Fruit fly (Drosophila melanogaster) whole organism, embryonic: Measurements from ENCODE around the gene Hnf4.

Experiments used
- Antp ChIP-seq: fragments of 200-800 bp; sonication (Bioruptor generic); optimal IDR thresholded peaks from 3 replicates; lab custom pipeline; 2016; ENCODE audit warnings: missing biosample characterization, missing genetic modification characterization
- Atf-2 ChIP-seq: fragments of 200-800 bp; sonication (Bioruptor generic); optimal IDR thresholded peaks from 2 replicates; lab custom pipeline; 2016; ENCODE audit warnings: missing biosample characterization, missing genetic modification characterization
- BEAF-32 ChIP-seq: fragments of 200-800 bp; sonication (Bioruptor generic); optimal IDR thresholded peaks from 3 replicates; lab custom pipeline; 2017; ENCODE audit warnings: missing biosample characterization, missing genetic modification characterization, mild to moderate bottlenecking, moderate library complexity, missing genetic modification reagents
- BtbVII ChIP-seq: fragments of 200-800 bp; sonication (Bioruptor generic); optimal IDR thresholded peaks from 3 replicates; lab custom pipeline; 2017; ENCODE audit warnings: missing biosample characterization, mild to moderate bottlenecking, missing genetic modification characterization
- CG1024 ChIP-seq: fragments of 200-800 bp; sonication (Bioruptor generic); IDR thresholded peaks from 2 replicates; pipeline ENCODE4 v1.3.6; 2022; ENCODE audit warnings: missing biosample characterization, missing genetic modification characterization
- CG11723 ChIP-seq: fragments of 200-800 bp; sonication (Bioruptor generic); optimal IDR thresholded peaks from 2 replicates; lab custom pipeline; 2017; ENCODE audit warnings: missing biosample characterization, mild to moderate bottlenecking, missing genetic modification characterization
- CG17385 ChIP-seq: fragments of 200-800 bp; sonication (Bioruptor generic); optimal IDR thresholded peaks from 3 replicates; lab custom pipeline; 2018; ENCODE audit warnings: missing biosample characterization, mild to moderate bottlenecking, missing genetic modification characterization
- CG17829 ChIP-seq: fragments of 200-800 bp; optimal IDR thresholded peaks from 2 replicates; lab custom pipeline; 2019; ENCODE audit warnings: missing biosample characterization, mild to moderate bottlenecking, missing genetic modification characterization, moderate library complexity
- CG18011 ChIP-seq: fragments of 200-800 bp; sonication (Bioruptor generic); optimal IDR thresholded peaks from 2 replicates; lab custom pipeline; 2017; ENCODE audit warnings: missing biosample characterization, missing genetic modification characterization, mild to moderate bottlenecking, moderate library complexity, missing genotype
- CG2120 ChIP-seq: fragments of 200-800 bp; sonication (Bioruptor generic); optimal IDR thresholded peaks from 3 replicates; lab custom pipeline; 2016; ENCODE audit warnings: missing biosample characterization, missing genetic modification characterization
- CG31365 ChIP-seq: fragments of 200-800 bp; sonication (Bioruptor generic); optimal IDR thresholded peaks from 2 replicates; lab custom pipeline; 2018; ENCODE audit warnings: missing biosample characterization, mild to moderate bottlenecking, missing genetic modification characterization
- CG31441 ChIP-seq: fragments of 200-800 bp; sonication (Bioruptor generic); IDR thresholded peaks from 2 replicates; pipeline ENCODE4 v1.3.6; 2022; ENCODE audit warnings: missing biosample characterization, missing genetic modification characterization
- CG33557 ChIP-seq: fragments of 200-800 bp; sonication (Bioruptor generic); optimal IDR thresholded peaks from 2 replicates; lab custom pipeline; 2019; ENCODE audit warnings: missing biosample characterization, mild to moderate bottlenecking, missing genetic modification characterization, moderate library complexity
- CG34422 ChIP-seq: fragments of 200-800 bp; sonication (Bioruptor generic); IDR thresholded peaks from 3 replicates; pipeline ENCODE4 v1.3.6; 2022; ENCODE audit warnings: missing biosample characterization, missing genetic modification characterization
- CG6254 ChIP-seq: fragments of 200-800 bp; sonication (Bioruptor generic); optimal IDR thresholded peaks from 3 replicates; lab custom pipeline; 2017; ENCODE audit warnings: mild to moderate bottlenecking, missing biosample characterization, missing genetic modification reagents, missing genetic modification characterization
- CG6765 ChIP-seq: fragments of 200-800 bp; sonication (Bioruptor generic); optimal IDR thresholded peaks from 3 replicates; lab custom pipeline; 2017; ENCODE audit warnings: missing biosample characterization, mild to moderate bottlenecking, missing genetic modification characterization
- CG6813 ChIP-seq: fragments of 200-800 bp; sonication (Bioruptor generic); optimal IDR thresholded peaks from 2 replicates; lab custom pipeline; 2017; ENCODE audit warnings: missing biosample characterization, missing genetic modification characterization, mild to moderate bottlenecking, moderate library complexity, missing genetic modification reagents
- CG9437 ChIP-seq: fragments of 200-800 bp; sonication (Bioruptor generic); optimal IDR thresholded peaks from 2 replicates; lab custom pipeline; 2018; ENCODE audit warnings: missing biosample characterization, mild to moderate bottlenecking, missing genetic modification characterization
- CG9797 ChIP-seq: fragments of 200-800 bp; sonication (Bioruptor generic); optimal IDR thresholded peaks from 3 replicates; lab custom pipeline; 2018; ENCODE audit warnings: missing biosample characterization, mild to moderate bottlenecking, missing genetic modification characterization
- CHES-1-like ChIP-seq: fragments of 200-800 bp; sonication (Bioruptor generic); optimal IDR thresholded peaks from 2 replicates; lab custom pipeline; 2016; ENCODE audit warnings: missing biosample characterization, missing genetic modification characterization
- Dip3 ChIP-seq: fragments of 200-800 bp; sonication (Bioruptor generic); optimal IDR thresholded peaks from 3 replicates; lab custom pipeline; 2016; ENCODE audit warnings: missing biosample characterization, missing genetic modification characterization
- Drgx ChIP-seq: fragments of 200-800 bp; sonication (Bioruptor generic); IDR thresholded peaks from 2 replicates; pipeline ENCODE4 v1.3.6; 2022; ENCODE audit warnings: missing biosample characterization, missing genetic modification characterization
- Gsc ChIP-seq: fragments of 200-800 bp; sonication (Bioruptor generic); IDR thresholded peaks from 2 replicates; pipeline ENCODE4 v1.3.6; 2022; ENCODE audit warnings: missing biosample characterization, missing genetic modification characterization
- Hr51 ChIP-seq, 2 experiments: fragments of 200-800 bp; sonication (Bioruptor generic); optimal IDR thresholded peaks; 2 replicates in 1 of 2; 3 replicates in 1 of 2; lab custom pipeline; 2016 to 2018; ENCODE audit warnings: missing biosample characterization in 2 of 2, missing genetic modification characterization in 2 of 2, mild to moderate bottlenecking in 1 of 2, moderate library complexity in 1 of 2
- Meics ChIP-seq: fragments of 200-800 bp; sonication (Bioruptor generic); optimal IDR thresholded peaks from 2 replicates; lab custom pipeline; 2017; ENCODE audit warnings: missing biosample characterization, mild to moderate bottlenecking, missing genetic modification characterization
- NFAT ChIP-seq: fragments of 200-800 bp; sonication (Bioruptor generic); IDR thresholded peaks from 2 replicates; pipeline ENCODE4 v1.3.6; 2022; ENCODE audit warnings: missing biosample characterization, missing genetic modification characterization
- PHDP ChIP-seq: fragments of 200-800 bp; sonication (Bioruptor generic); optimal IDR thresholded peaks from 3 replicates; lab custom pipeline; 2018; ENCODE audit warnings: missing biosample characterization, mild to moderate bottlenecking, missing genetic modification characterization, moderate library complexity
- Side ChIP-seq: fragments of 200-800 bp; sonication (Bioruptor generic); optimal IDR thresholded peaks from 2 replicates; lab custom pipeline; 2016; ENCODE audit warnings: missing biosample characterization, missing genetic modification characterization
- Sox102F ChIP-seq: fragments of 200-800 bp; sonication (Bioruptor generic); optimal IDR thresholded peaks from 2 replicates; lab custom pipeline; 2018; ENCODE audit warnings: missing biosample characterization, mild to moderate bottlenecking, missing genetic modification characterization, moderate library complexity
- Tbp ChIP-seq: fragments of >200 bp; optimal IDR thresholded peaks from 2 replicates; lab custom pipeline; 2018; ENCODE audit warnings: missing biosample characterization, missing genetic modification characterization
- chn ChIP-seq: fragments of 200-800 bp; sonication (Bioruptor generic); optimal IDR thresholded peaks from 2 replicates; lab custom pipeline; 2016; ENCODE audit warnings: missing biosample characterization, missing genetic modification characterization
- ci ChIP-seq: fragments of 200-800 bp; sonication (Bioruptor generic); IDR thresholded peaks from 3 replicates; pipeline ENCODE4 v1.3.6; 2022; ENCODE audit warnings: missing biosample characterization, missing genetic modification characterization
- corto ChIP-seq: fragments of 200-800 bp; sonication (Bioruptor generic); optimal IDR thresholded peaks from 2 replicates; lab custom pipeline; 2016; ENCODE audit warnings: missing biosample characterization, mild to moderate bottlenecking, missing genetic modification characterization, moderate library complexity
- danr ChIP-seq: fragments of 200-800 bp; sonication (Bioruptor generic); IDR thresholded peaks from 2 replicates; pipeline ENCODE4 v1.3.6; 2022; ENCODE audit warnings: missing biosample characterization, missing genetic modification characterization
- dati ChIP-seq: fragments of 200-800 bp; sonication (Bioruptor generic); IDR thresholded peaks from 2 replicates; pipeline ENCODE4 v1.3.6; 2022; ENCODE audit warnings: missing biosample characterization, missing genetic modification characterization
- gcm2 ChIP-seq: fragments of 200-800 bp; sonication (Bioruptor generic); optimal IDR thresholded peaks from 2 replicates; lab custom pipeline; 2016; ENCODE audit warnings: missing biosample characterization, missing genetic modification characterization
- grn ChIP-seq: fragments of 200-800 bp; sonication (Bioruptor generic); optimal IDR thresholded peaks from 3 replicates; lab custom pipeline; 2017; ENCODE audit warnings: missing biosample characterization, missing genetic modification characterization
- gsb-n ChIP-seq: fragments of 200-800 bp; sonication (Bioruptor generic); optimal IDR thresholded peaks from 3 replicates; lab custom pipeline; 2018; ENCODE audit warnings: missing biosample characterization, mild to moderate bottlenecking, missing genetic modification characterization
- ham ChIP-seq: fragments of 200-800 bp; sonication (Bioruptor generic); IDR thresholded peaks from 2 replicates; pipeline ENCODE4 v1.3.6; 2022; ENCODE audit warnings: missing biosample characterization, missing genetic modification characterization
- jigr1 ChIP-seq: fragments of 200-800 bp; sonication (Bioruptor generic); IDR thresholded peaks from 3 replicates; pipeline ENCODE4 v1.3.6; 2022; ENCODE audit warnings: missing biosample characterization, missing genetic modification characterization
- jumu ChIP-seq: fragments of 200-800 bp; sonication (Bioruptor generic); optimal IDR thresholded peaks from 3 replicates; lab custom pipeline; 2016; ENCODE audit warnings: missing biosample characterization, missing genetic modification characterization
- kah ChIP-seq: fragments of 200-800 bp; sonication (Bioruptor generic); optimal IDR thresholded peaks from 2 replicates; lab custom pipeline; 2018; ENCODE audit warnings: missing biosample characterization, mild to moderate bottlenecking, missing genetic modification characterization
- lov ChIP-seq, 2 experiments: fragments of 200-800 bp in 1 of 2; fragments of >200 bp in 1 of 2; sonication (Bioruptor generic) in 1 of 2; IDR thresholded peaks in 1 of 2; optimal IDR thresholded peaks in 1 of 2; 2 replicates in 1 of 2; 3 replicates in 1 of 2; pipeline versions ENCODE4 v1.3.6 to Lab custom; 2017 to 2022; ENCODE audit warnings: missing biosample characterization in 1 of 2, missing genetic modification characterization in 1 of 2
- pb ChIP-seq: fragments of 200-800 bp; sonication (Bioruptor generic); optimal IDR thresholded peaks from 3 replicates; lab custom pipeline; 2016; ENCODE audit warnings: missing biosample characterization, missing genetic modification characterization
- pros ChIP-seq: fragments of 200-800 bp; sonication (Bioruptor generic); optimal IDR thresholded peaks from 3 replicates; lab custom pipeline; 2019; ENCODE audit warnings: missing biosample characterization, mild to moderate bottlenecking, missing genetic modification characterization, moderate library complexity
- pum ChIP-seq: fragments of 200-800 bp; sonication (Bioruptor generic); optimal IDR thresholded peaks from 2 replicates; lab custom pipeline; 2016; ENCODE audit warnings: missing biosample characterization, missing genetic modification characterization
- pzg ChIP-seq: fragments of 200-800 bp; sonication (Bioruptor generic); optimal IDR thresholded peaks from 3 replicates; lab custom pipeline; 2018; ENCODE audit warnings: missing biosample characterization, mild to moderate bottlenecking, missing genetic modification characterization, moderate library complexity
- sd ChIP-seq: fragments of 200-800 bp; sonication (Bioruptor generic); optimal IDR thresholded peaks from 3 replicates; lab custom pipeline; 2018; ENCODE audit warnings: missing biosample characterization, mild to moderate bottlenecking, missing genetic modification characterization, moderate library complexity
- slbo ChIP-seq: fragments of 200-800 bp; sonication (Bioruptor generic); IDR thresholded peaks from 2 replicates; pipeline ENCODE4 v1.3.6; 2022; ENCODE audit warnings: missing biosample characterization, missing genetic modification characterization
- tio ChIP-seq: fragments of 200-800 bp; sonication (Bioruptor generic); optimal IDR thresholded peaks from 2 replicates; lab custom pipeline; 2017; ENCODE audit warnings: missing biosample characterization, missing genetic modification characterization, inconsistent platforms
- ttk ChIP-seq: fragments of 200-800 bp; sonication (Bioruptor generic); IDR thresholded peaks from 2 replicates; pipeline ENCODE4 v2.1.2; 2022; ENCODE audit warnings: missing biosample characterization, missing genetic modification characterization

Gene Hnf4

dm6 chr2L:8735572-8735996 is 26.2 kb upstream of the Hnf4 start (continued):
- peak; percentile 22 for TF ChIP-seq Dip3 (GFP tag; lab: Kevin White, UChicago)
- peak in 1 of 2 experiments; percentile 3 for TF ChIP-seq Hr51 (GFP tag; optimal IDR thresholded peaks at IDR 0.05; lab: Kevin White, UChicago)
- TF ChIP-seq CG34422 (GFP tag; lab: Robert Waterston, UW) = peak; percentile 60; the same call in 1 of the 3 replicates
- no peak for TF ChIP-seq BEAF-32 (GFP tag; lab: Kevin White, UChicago)
- no peak for TF ChIP-seq CG6254 (GFP tag; lab: Kevin White, UChicago)
- no peak for TF ChIP-seq Sox102F
- peak; percentile 78 for TF ChIP-seq NFAT (GFP tag; lab: Robert Waterston, UW)
- peak; percentile 32 for TF ChIP-seq CG9437 (GFP tag; lab: Kevin White, UChicago)
- no peak for TF ChIP-seq CG9797
- TF ChIP-seq Antp (GFP tag; lab: Kevin White, UChicago) = no peak
- TF ChIP-seq CG1024 (GFP tag; lab: Robert Waterston, UW) = no peak; the same call in 1 of the 2 replicates
- 0 out of 2 replicates have a peak, but pooled peaks have one; percentile 17 for TF ChIP-seq Drgx
- peak; percentile 52 for TF ChIP-seq slbo (GFP tag; lab: Robert Waterston, UW)
- no peak for TF ChIP-seq lov (optimal IDR thresholded peaks at IDR 0.05; lab: Kevin White, UChicago)
- peak; percentile 64; the same call in 1 of the 3 replicates for TF ChIP-seq lov (GFP tag; IDR thresholded peaks at IDR 0.05; lab: Robert Waterston, UW)
- peak; percentile 11 for TF ChIP-seq CG11723
- no peak for TF ChIP-seq jumu (GFP tag; lab: Kevin White, UChicago)
- peak; percentile 62 for TF ChIP-seq CG6765 (GFP tag; lab: Kevin White, UChicago)
- no peak for TF ChIP-seq Atf-2 (GFP tag; lab: Kevin White, UChicago)
- no peak for TF ChIP-seq Gsc (GFP tag; lab: Robert Waterston, UW)
- no peak for TF ChIP-seq CG31441 (GFP tag; lab: Robert Waterston, UW)
- peak; percentile 32 for TF ChIP-seq CG6813 (GFP tag; lab: Kevin White, UChicago)
- TF ChIP-seq CG2120 (GFP tag; lab: Kevin White, UChicago) = peak; percentile 43
- peak; percentile 16 for TF ChIP-seq CG33557
- TF ChIP-seq Tbp = no peak
- TF ChIP-seq pb (GFP tag; lab: Kevin White, UChicago) = no peak
- no peak for TF ChIP-seq gcm2 (GFP tag; lab: Kevin White, UChicago)
- TF ChIP-seq pum = no peak
- TF ChIP-seq gsb-n = no peak
- TF ChIP-seq corto = peak; percentile 30
- peak; percentile 84 for TF ChIP-seq ci (GFP tag; lab: Robert Waterston, UW)
- no peak for TF ChIP-seq danr (GFP tag; lab: Robert Waterston, UW)
- peak; percentile 55 for TF ChIP-seq sd (tag; lab: Kevin White, UChicago)
- peak; percentile 4 for TF ChIP-seq pros (GFP tag; lab: Kevin White, UChicago)
- peak; percentile 4 for TF ChIP-seq kah
- peak; percentile 75 for TF ChIP-seq BtbVII
- TF ChIP-seq jigr1 (GFP tag; lab: Robert Waterston, UW) = no peak
- TF ChIP-seq chn (GFP tag; lab: Kevin White, UChicago) = no peak
- no peak for TF ChIP-seq ttk (GFP tag; lab: Robert Waterston, UW)
- peak; percentile 31 for TF ChIP-seq Meics (GFP tag; lab: Kevin White, UChicago)
- no peak for TF ChIP-seq ham (GFP tag; lab: Robert Waterston, UW)
- TF ChIP-seq PHDP = peak; percentile 41
- TF ChIP-seq grn (GFP tag; lab: Kevin White, UChicago) = peak; percentile 31
- no peak for TF ChIP-seq tio (GFP tag; lab: Kevin White, UChicago)
- peak; percentile 33 for TF ChIP-seq CG31365 (tag; lab: Kevin White, UChicago)
- peak; percentile 4 for TF ChIP-seq pzg (GFP tag; lab: Kevin White, UChicago)
- TF ChIP-seq dati (GFP tag; lab: Robert Waterston, UW) = no peak
- TF ChIP-seq CHES-1-like (GFP tag; lab: Kevin White, UChicago) = peak; percentile 35
- TF ChIP-seq CG17829 (tag; lab: Kevin White, UChicago) = peak; percentile 25
- peak; percentile 54 for TF ChIP-seq Side (GFP tag; lab: Kevin White, UChicago)
- TF ChIP-seq CG18011 (GFP tag; lab: Kevin White, UChicago) = no peak
- peak; percentile 52 for TF ChIP-seq CG17385 (GFP tag; lab: Kevin White, UChicago)
